Worm (Caenorhabditis elegans) whole organism, young adult: ENCODE results near the gene F46F5.1.
"Not testable (repeated sequence)": the region's sequence is repeated elsewhere in the genome, so short reads cannot be mapped to it uniquely, and the experiment has no call there.

Experiments
- B0035.1 ChIP-seq: sonication (generic microtip); optimal IDR thresholded peaks from 2 replicates; lab custom pipeline; 2016; ENCODE audit warnings: missing genetic modification characterization, mild to moderate bottlenecking, missing compliant biosample characterization, missing genotype, missing genetic modification reagents
- C06A6.2 ChIP-seq: fragments of 200-800 bp; sonication (Bioruptor generic); conservative IDR thresholded peaks from 2 replicates; pipeline ENCODE4 v1.3.6; 2022; ENCODE audit warnings: missing genetic modification characterization, missing compliant biosample characterization
- D2030.7 ChIP-seq: fragments of 200-800 bp; sonication (Bioruptor generic); IDR thresholded peaks from 2 replicates; pipeline ENCODE4 v1.3.6; 2022; ENCODE audit warnings: missing genetic modification reagents, missing genetic modification characterization, missing compliant biosample characterization
- F33H1.4 ChIP-seq: fragments of 200-800 bp; sonication (Bioruptor generic); IDR thresholded peaks from 2 replicates; pipeline ENCODE4 v1.3.6; 2022; ENCODE audit warnings: missing genetic modification reagents, missing genetic modification characterization, missing compliant biosample characterization
- F37B4.10 ChIP-seq: fragments of 200-800 bp; sonication (Bioruptor generic); IDR thresholded peaks from 2 replicates; pipeline ENCODE4 v1.3.6; 2022; ENCODE audit warnings: missing genetic modification characterization, missing compliant biosample characterization
- F55B11.4 ChIP-seq: sonication (generic microtip); optimal IDR thresholded peaks from 2 replicates; lab custom pipeline; 2016; ENCODE audit warnings: missing compliant biosample characterization, missing genetic modification characterization, borderline replicate concordance; ENCODE audit not compliant: insufficient read depth
- K12H6.12 ChIP-seq: fragments of 200-800 bp; sonication (Bioruptor generic); optimal IDR thresholded peaks from 2 replicates; lab custom pipeline; 2018; ENCODE audit warnings: mild to moderate bottlenecking, missing genetic modification characterization, missing compliant biosample characterization
- Y79H2A.3 ChIP-seq: fragments of 200-800 bp; sonication (Bioruptor generic); conservative IDR thresholded peaks from 2 replicates; pipeline ENCODE4 v1.3.6; 2022; ENCODE audit warnings: missing genetic modification reagents, missing genetic modification characterization, missing compliant biosample characterization
- ama-1 ChIP-seq, 3 experiments: fragments of 150-350 bp in 1 of 3; sonication (generic microtip) in 2 of 3; optimal IDR thresholded peaks; 2 replicates each; lab custom pipeline; 2014 to 2018; ENCODE audit warnings: missing biosample characterization in 2 of 3, missing genetic modification characterization in 2 of 3, missing genetic modification reagents in 2 of 3
- aptf-2 ChIP-seq: fragments of 200-800 bp; sonication (Bioruptor generic); conservative IDR thresholded peaks from 2 replicates; pipeline ENCODE4 v1.3.6; 2022; ENCODE audit warnings: missing genetic modification reagents, missing genetic modification characterization, missing compliant biosample characterization
- aptf-3 ChIP-seq: fragments of 200-800 bp; sonication (Bioruptor generic); IDR thresholded peaks from 2 replicates; pipeline ENCODE4 v1.3.6; 2022; ENCODE audit warnings: missing genetic modification characterization, missing compliant biosample characterization
- athp-1 ChIP-seq: sonication (generic microtip); optimal IDR thresholded peaks from 2 replicates; lab custom pipeline; 2017; ENCODE audit warnings: mild to moderate bottlenecking, missing genetic modification characterization, missing compliant biosample characterization
- attf-3 ChIP-seq: fragments of 200-800 bp; sonication (Bioruptor generic); conservative IDR thresholded peaks from 2 replicates; pipeline ENCODE4 v1.3.6; 2022; ENCODE audit warnings: missing genetic modification reagents, missing genetic modification characterization, missing compliant biosample characterization
- attf-5 ChIP-seq: fragments of 200-800 bp; sonication (Bioruptor generic); optimal IDR thresholded peaks from 2 replicates; lab custom pipeline; 2018; ENCODE audit warnings: mild to moderate bottlenecking, missing genetic modification characterization, missing compliant biosample characterization
- ccch-3 ChIP-seq: fragments of 200-800 bp; sonication (Bioruptor generic); optimal IDR thresholded peaks from 2 replicates; lab custom pipeline; 2018; ENCODE audit warnings: mild to moderate bottlenecking, missing genetic modification characterization, missing compliant biosample characterization
- ceh-100 ChIP-seq: fragments of 200-800 bp; sonication (Bioruptor generic); IDR thresholded peaks from 2 replicates; pipeline ENCODE4 v1.3.6; 2022; ENCODE audit warnings: missing genetic modification reagents, missing genetic modification characterization, missing compliant biosample characterization
- ceh-79 ChIP-seq: sonication (generic microtip); optimal IDR thresholded peaks from 2 replicates; lab custom pipeline; 2017; ENCODE audit warnings: mild to moderate bottlenecking, missing genetic modification characterization, missing compliant biosample characterization
- ceh-91 ChIP-seq: fragments of 200-800 bp; sonication (Bioruptor generic); IDR thresholded peaks from 2 replicates; pipeline ENCODE4 v1.3.6; 2022; ENCODE audit warnings: missing genetic modification reagents, missing genetic modification characterization, missing compliant biosample characterization
- efl-1 ChIP-seq: fragments of 150-350 bp; optimal IDR thresholded peaks from 2 replicates; lab custom pipeline; 2014; ENCODE audit warnings: missing biosample characterization, missing genetic modification reagents, missing genetic modification characterization
- egl-18 ChIP-seq: fragments of 200-800 bp; sonication (Bioruptor generic); IDR thresholded peaks from 2 replicates; pipeline ENCODE4 v1.3.6; 2022; ENCODE audit warnings: missing genetic modification reagents, missing genetic modification characterization, missing compliant biosample characterization
- ets-4 ChIP-seq: fragments of 200-800 bp; sonication (Bioruptor generic); optimal IDR thresholded peaks from 2 replicates; lab custom pipeline; 2018; ENCODE audit warnings: mild to moderate bottlenecking, missing genetic modification characterization, missing compliant biosample characterization
- hsf-1 ChIP-seq: fragments of 200-800 bp; sonication (Bioruptor generic); IDR thresholded peaks from 2 replicates; pipeline ENCODE4 v1.3.6; 2022; ENCODE audit warnings: missing genetic modification reagents, missing genetic modification characterization, missing compliant biosample characterization
- lag-1 ChIP-seq: fragments of 200-800 bp; sonication (Bioruptor generic); IDR thresholded peaks from 2 replicates; pipeline ENCODE4 v1.3.6; 2022; ENCODE audit warnings: missing genetic modification reagents, missing genetic modification characterization, missing compliant biosample characterization
- lin-26 ChIP-seq: fragments of 200-800 bp; sonication (Bioruptor generic); IDR thresholded peaks from 2 replicates; pipeline ENCODE4 v1.3.6; 2022; ENCODE audit warnings: missing genetic modification reagents, missing genetic modification characterization, missing compliant biosample characterization
- lin-35 ChIP-seq, 3 experiments: fragments of 150-350 bp in 2 of 3; sonication (generic microtip) in 1 of 3; optimal IDR thresholded peaks; 2 replicates each; lab custom pipeline; 2014 to 2018; ENCODE audit warnings: missing biosample characterization in 3 of 3, missing genetic modification characterization in 3 of 3, missing genetic modification reagents in 3 of 3
- lin-40 ChIP-seq: sonication (generic microtip); optimal IDR thresholded peaks from 2 replicates; lab custom pipeline; 2016; ENCODE audit warnings: missing genetic modification characterization, mild to moderate bottlenecking, missing compliant biosample characterization, missing genotype, missing genetic modification reagents
- madf-6 ChIP-seq: fragments of 200-800 bp; sonication (Bioruptor generic); IDR thresholded peaks from 2 replicates; pipeline ENCODE4 v1.3.6; 2022; ENCODE audit warnings: missing genetic modification reagents, missing genetic modification characterization, missing compliant biosample characterization
- madf-8 ChIP-seq: fragments of 200-800 bp; sonication (Bioruptor generic); conservative IDR thresholded peaks from 2 replicates; pipeline ENCODE4 v1.3.6; 2022; ENCODE audit warnings: missing genetic modification reagents, missing genetic modification characterization, missing compliant biosample characterization
- mcd-1 ChIP-seq: fragments of 200-800 bp; sonication (Bioruptor generic); IDR thresholded peaks from 2 replicates; pipeline ENCODE4 v1.3.6; 2022; ENCODE audit warnings: missing genetic modification reagents, missing genetic modification characterization, missing compliant biosample characterization
- mel-28 ChIP-seq: sonication (generic microtip); optimal IDR thresholded peaks from 2 replicates; lab custom pipeline; 2016; ENCODE audit warnings: borderline replicate concordance, mild to moderate bottlenecking, missing genetic modification characterization, missing compliant biosample characterization
- mes-4 ChIP-seq: sonication (generic microtip); optimal IDR thresholded peaks from 2 replicates; lab custom pipeline; 2016; ENCODE audit warnings: missing genotype, missing genetic modification characterization, missing compliant biosample characterization
- mxl-1 ChIP-seq: sonication (generic microtip); optimal IDR thresholded peaks from 2 replicates; lab custom pipeline; 2016; ENCODE audit warnings: missing genetic modification characterization, missing compliant biosample characterization
- nfya-2 ChIP-seq: fragments of 200-800 bp; sonication (Bioruptor generic); IDR thresholded peaks from 2 replicates; pipeline ENCODE4 v1.3.6; 2022; ENCODE audit warnings: missing genetic modification reagents, missing genetic modification characterization, missing compliant biosample characterization
- nfyb-1 ChIP-seq: fragments of 200-800 bp; sonication (Bioruptor generic); IDR thresholded peaks from 2 replicates; pipeline ENCODE4 v1.3.6; 2022; ENCODE audit warnings: missing genetic modification reagents, missing genetic modification characterization, missing compliant biosample characterization
- rec-8 ChIP-seq, 2 experiments: sonication (generic microtip); optimal IDR thresholded peaks; 2 replicates each; lab custom pipeline; 2016; ENCODE audit warnings: mild to moderate bottlenecking in 2 of 2, missing genetic modification characterization in 2 of 2, missing genetic modification reagents in 2 of 2, missing genotype in 2 of 2, missing biosample characterization in 1 of 2, missing compliant biosample characterization in 1 of 2, moderate library complexity in 1 of 2
- ztf-28 ChIP-seq: fragments of 200-800 bp; sonication (Bioruptor generic); IDR thresholded peaks from 2 replicates; pipeline ENCODE4 v1.3.6; 2022; ENCODE audit warnings: missing genetic modification reagents, missing genetic modification characterization, missing compliant biosample characterization

Gene F46F5.1

DNA sequence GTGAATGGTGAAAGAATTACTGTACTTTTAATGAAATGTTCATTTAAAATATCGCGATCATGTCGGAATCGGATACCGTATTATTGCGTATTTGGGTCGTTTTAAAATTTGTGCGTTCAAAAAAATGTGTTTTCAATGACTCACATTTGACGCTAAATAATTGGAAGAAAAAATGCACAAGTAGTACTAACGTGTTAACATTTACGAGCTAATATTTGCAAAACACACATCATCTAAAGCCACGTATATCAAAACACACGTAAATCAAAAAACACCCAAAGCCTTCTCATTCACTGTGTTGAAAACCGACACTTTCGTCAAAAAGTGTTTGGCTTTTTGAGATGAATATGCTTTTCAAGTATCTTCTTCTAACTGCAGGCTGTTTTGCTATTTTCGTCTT is 33.8 kb upstream of the F46F5.1 start, which contains the start of gene F28A10.1:
F28A10.1 (plus strand) TSS at position 301 of the 400 bp plus-strand sequence.
- TF ChIP-seq lin-26 (GFP tag; lab: Robert Waterston, UW) (no peak), ets-4 (GFP tag; lab: Kevin White, UChicago) (no peak), mcd-1 (GFP tag; lab: Robert Waterston, UW) (no peak), ama-1 (optimal IDR thresholded peaks at IDR 0.05; lab: Kevin White, UChicago) (no peak), ama-1 (GFP tag; optimal IDR thresholded peaks at IDR 0.05; lab: Kevin White, UChicago) (no peak), nfya-2 (GFP tag; lab: Robert Waterston, UW) (no peak), Y79H2A.3 (no peak), egl-18 (GFP tag; lab: Robert Waterston, UW) (no peak), rec-8 (tag; optimal IDR thresholded peaks at IDR 0.05; lab: Kevin White, UChicago) (no peak), athp-1 (tag; lab: Kevin White, UChicago) (no peak), nfyb-1 (GFP tag; lab: Robert Waterston, UW) (no peak), hsf-1 (GFP tag; lab: Robert Waterston, UW) (no peak), C06A6.2 (GFP tag; lab: Robert Waterston, UW) (no peak), ccch-3 (GFP tag; lab: Kevin White, UChicago) (no peak), D2030.7 (GFP tag; lab: Robert Waterston, UW) (no peak), ceh-79 (tag; lab: Kevin White, UChicago) (no peak), F37B4.10 (GFP tag; lab: Robert Waterston, UW) (no peak)

DNA sequence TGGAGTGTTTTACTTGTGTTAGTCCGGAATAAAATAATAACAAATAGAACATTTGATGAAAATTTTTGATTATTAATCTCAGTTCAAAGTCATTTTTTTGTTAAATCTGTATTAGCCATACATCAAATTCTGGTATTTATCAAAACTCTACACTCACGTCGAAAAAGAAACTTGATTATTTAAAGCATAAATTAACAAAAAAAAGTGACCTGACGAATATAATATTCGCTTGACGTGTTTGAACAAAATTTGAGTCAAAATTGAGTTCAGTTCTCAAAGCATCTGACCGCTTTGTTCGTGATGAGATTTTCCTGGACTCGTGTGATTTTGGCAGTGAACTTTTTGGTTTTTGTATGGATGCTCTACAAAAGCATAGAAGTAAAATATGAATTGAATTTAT is 31.8 kb upstream of the F46F5.1 start, which contains the start of gene F46F5.10:
F46F5.10 (plus strand) TSS at position 301 of the 400 bp plus-strand sequence.
- no peak for TF ChIP-seq mel-28 (tag; lab: Kevin White, UChicago)
- TF ChIP-seq mxl-1 (tag; lab: Kevin White, UChicago) = no peak
- TF ChIP-seq D2030.7 (GFP tag; lab: Robert Waterston, UW) = no peak
- no peak for TF ChIP-seq lin-40 (tag; lab: Kevin White, UChicago)

ce11 chrII:822730-823129 is 31.0 kb upstream of the F46F5.1 start, which contains the start of gene msrp-4:
Gene msrp-4, minus strand, starts transcription at chrII:822830.
- not testable (repeated sequence) for TF ChIP-seq efl-1 (GFP tag; lab: Kevin White, UChicago); attf-3 (GFP tag; lab: Robert Waterston, UW); madf-6 (GFP tag; lab: Robert Waterston, UW)

ce11 chrII:821514-821913 is 29.8 kb upstream of the F46F5.1 start, which contains the start of gene F46F5.8:
Gene F46F5.8, minus strand, starts transcription at chrII:821614.
- TF ChIP-seq mel-28 (tag; lab: Kevin White, UChicago) (no peak), lag-1 (GFP tag; lab: Robert Waterston, UW) (no peak), ceh-100 (GFP tag; lab: Robert Waterston, UW) (no peak), aptf-3 (GFP tag; lab: Robert Waterston, UW) (no peak), madf-8 (GFP tag; lab: Robert Waterston, UW) (no peak), K12H6.12 (no peak), aptf-2 (GFP tag; lab: Robert Waterston, UW) (no peak), ets-4 (GFP tag; lab: Kevin White, UChicago) (no peak), ztf-28 (GFP tag; lab: Robert Waterston, UW) (no peak), mes-4 (tag; lab: Kevin White, UChicago) (no peak)
- TF ChIP-seq, all 124 proteins: peak for 0

DNA sequence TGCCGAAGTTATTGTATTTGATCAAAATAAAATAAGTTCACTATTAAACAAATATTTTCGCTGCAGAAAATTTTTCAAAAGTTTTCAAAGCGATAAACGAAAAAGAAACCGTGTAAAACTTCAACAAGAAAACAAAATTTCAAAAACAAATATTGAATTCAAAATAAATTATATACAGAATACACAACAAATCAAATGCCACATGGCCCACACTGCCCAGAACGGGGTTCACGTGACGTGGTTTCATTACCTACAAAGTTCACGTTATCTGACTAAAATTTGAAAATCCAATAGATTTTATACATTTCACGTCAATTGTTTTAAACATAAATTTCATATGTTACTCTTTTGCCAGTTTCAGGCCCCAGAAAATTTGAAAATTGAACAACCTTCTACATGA is 28.8 kb upstream of the F46F5.1 start, which contains the start of gene F46F5.7:
F46F5.7 (minus strand) TSS at position 101 of the 400 bp plus-strand sequence.
- no peak for TF ChIP-seq attf-5 (GFP tag; lab: Kevin White, UChicago)
- no peak for TF ChIP-seq rec-8 (tag; optimal IDR thresholded peaks at IDR 0.05; lab: Kevin White, UChicago)
- TF ChIP-seq F55B11.4 = no peak
- TF ChIP-seq ceh-91 = no peak
- no peak for TF ChIP-seq B0035.1 (tag; lab: Kevin White, UChicago)
- no peak for TF ChIP-seq lin-26 (GFP tag; lab: Robert Waterston, UW)
- TF ChIP-seq F33H1.4 (GFP tag; lab: Robert Waterston, UW) = no peak
- TF ChIP-seq lin-35 (GFP tag; optimal IDR thresholded peaks at IDR 0.05; lab: Kevin White, UChicago) = no peak
